Worm (Caenorhabditis elegans) whole organism, L4 larva: ENCODE data around the gene ceh-92.

Source experiments
- F44E2.7 ChIP-seq: fragments of 200-800 bp; sonication (Bioruptor generic); IDR thresholded peaks from 2 replicates; pipeline ENCODE4 v2.1.2; 2022; ENCODE audit warnings: missing genetic modification characterization, missing compliant biosample characterization
- ceh-62 ChIP-seq: sonication (generic microtip); optimal IDR thresholded peaks from 2 replicates; lab custom pipeline; 2017; ENCODE audit warnings: missing biosample characterization, missing genetic modification characterization
- ctbp-1 ChIP-seq: fragments of 200-800 bp; sonication (Bioruptor generic); IDR thresholded peaks from 2 replicates; pipeline ENCODE4 v1.3.6; 2022; ENCODE audit warnings: missing genetic modification reagents, missing genetic modification characterization, missing compliant biosample characterization
- lin-15B ChIP-seq: fragments of 150-350 bp; sonication (generic microtip); optimal IDR thresholded peaks from 3 replicates; lab custom pipeline; 2014; ENCODE audit warnings: missing biosample characterization, missing genetic modification characterization
- nhr-6 ChIP-seq: fragments of 150-350 bp; optimal IDR thresholded peaks from 2 replicates; lab custom pipeline; 2014; ENCODE audit warnings: missing biosample characterization, missing genetic modification characterization
- pha-4 ChIP-seq, 2 experiments: fragments of 150-350 bp in 1 of 2; fragments of 200-800 bp in 1 of 2; sonication (Bioruptor generic) in 1 of 2; IDR thresholded peaks in 1 of 2; optimal IDR thresholded peaks in 1 of 2; 2 replicates each; pipeline versions ENCODE4 v1.3.6 to Lab custom; 2014 to 2022; ENCODE audit warnings: missing genetic modification characterization in 2 of 2, missing genetic modification reagents in 2 of 2, missing biosample characterization in 1 of 2, missing compliant biosample characterization in 1 of 2
- ztf-11 ChIP-seq: fragments of 150-350 bp; optimal IDR thresholded peaks from 2 replicates; lab custom pipeline; 2014; ENCODE audit warnings: missing biosample characterization, missing genetic modification characterization

- TF ChIP-seq F44E2.7 (GFP tag; lab: Robert Waterston, UW) (no peak), ceh-62 (tag; lab: Kevin White, UChicago) (no peak), pha-4 (GFP tag; IDR thresholded peaks at IDR 0.05; lab: Robert Waterston, UW) (no peak), pha-4 (tag; optimal IDR thresholded peaks at IDR 0.05; lab: Kevin White, UChicago) (no peak), lin-15B (tag; lab: Kevin White, UChicago) (no peak), ztf-11 (tag; lab: Kevin White, UChicago) (no peak), nhr-6 (tag; lab: Kevin White, UChicago) (no peak), ctbp-1 (GFP tag; lab: Robert Waterston, UW) (no peak)
These were observed 7.5 kb upstream of the ceh-92 start, which contains the start of gene Y66D12A.8 for ce11 chrIII:11573921-11574320.
